Fruit fly (Drosophila melanogaster) whole organism, embryonic: ENCODE measurements around the gene pkaap.

Experiments used
- B-H2 ChIP-seq: fragments of 200-800 bp; sonication (Bioruptor generic); optimal IDR thresholded peaks from 2 replicates; lab custom pipeline; 2018; ENCODE audit warnings: missing biosample characterization, mild to moderate bottlenecking, missing genetic modification characterization
- CG10147 ChIP-seq: fragments of 200-800 bp; sonication (Bioruptor generic); optimal IDR thresholded peaks from 2 replicates; lab custom pipeline; 2019; ENCODE audit warnings: missing biosample characterization, mild to moderate bottlenecking, missing genetic modification characterization, moderate library complexity
- CG10267 ChIP-seq: fragments of 200-800 bp; sonication (Bioruptor generic); optimal IDR thresholded peaks from 2 replicates; lab custom pipeline; 2018; ENCODE audit warnings: missing biosample characterization, mild to moderate bottlenecking, missing genetic modification characterization, moderate library complexity
- CG10543 ChIP-seq: fragments of 200-800 bp; sonication (Bioruptor generic); optimal IDR thresholded peaks from 3 replicates; lab custom pipeline; 2017; ENCODE audit warnings: missing biosample characterization, mild to moderate bottlenecking, missing genetic modification characterization, moderate library complexity
- CG10959 ChIP-seq: fragments of 200-800 bp; sonication (Bioruptor generic); IDR thresholded peaks from 2 replicates; pipeline ENCODE4 v1.3.6; 2022; ENCODE audit warnings: missing biosample characterization, missing genetic modification characterization
- CG12104 ChIP-seq: fragments of 200-800 bp; sonication (Bioruptor generic); optimal IDR thresholded peaks from 3 replicates; lab custom pipeline; 2016; ENCODE audit warnings: missing biosample characterization, missing genetic modification characterization
- CG12155 ChIP-seq: fragments of 200-800 bp; sonication (Bioruptor generic); optimal IDR thresholded peaks from 3 replicates; lab custom pipeline; 2016; ENCODE audit warnings: missing biosample characterization, missing genetic modification characterization
- CG12659 ChIP-seq: fragments of 200-800 bp; sonication (Bioruptor generic); optimal IDR thresholded peaks from 3 replicates; lab custom pipeline; 2017; ENCODE audit warnings: mild to moderate bottlenecking, missing biosample characterization, missing genetic modification reagents, missing genetic modification characterization
- CG12744 ChIP-seq: fragments of 200-800 bp; sonication (Bioruptor generic); optimal IDR thresholded peaks from 2 replicates; lab custom pipeline; 2016; ENCODE audit warnings: missing biosample characterization, missing genetic modification characterization
- CG13287 ChIP-seq: fragments of 200-800 bp; sonication (Bioruptor generic); IDR thresholded peaks from 2 replicates; pipeline ENCODE4 v1.3.6; 2022; ENCODE audit warnings: missing biosample characterization, missing genetic modification characterization; ENCODE audit not compliant: partially characterized antibody
- CG15073 ChIP-seq: fragments of 200-800 bp; sonication (Bioruptor generic); optimal IDR thresholded peaks from 2 replicates; lab custom pipeline; 2016; ENCODE audit warnings: missing biosample characterization, missing genetic modification characterization
- CG17829 ChIP-seq: fragments of 200-800 bp; optimal IDR thresholded peaks from 2 replicates; lab custom pipeline; 2019; ENCODE audit warnings: missing biosample characterization, mild to moderate bottlenecking, missing genetic modification characterization, moderate library complexity
- CG18262 ChIP-seq: fragments of 200-800 bp; optimal IDR thresholded peaks from 3 replicates; lab custom pipeline; 2019; ENCODE audit warnings: missing biosample characterization, mild to moderate bottlenecking, missing genetic modification characterization, moderate library complexity
- CG2116 ChIP-seq: fragments of 200-800 bp; sonication (Bioruptor generic); optimal IDR thresholded peaks from 3 replicates; lab custom pipeline; 2018; ENCODE audit warnings: missing biosample characterization, mild to moderate bottlenecking, missing genetic modification characterization
- CG30431 ChIP-seq: fragments of 200-800 bp; sonication (Bioruptor generic); optimal IDR thresholded peaks from 2 replicates; lab custom pipeline; 2017; ENCODE audit warnings: missing biosample characterization, missing genetic modification characterization
- CG33557 ChIP-seq: fragments of 200-800 bp; sonication (Bioruptor generic); optimal IDR thresholded peaks from 2 replicates; lab custom pipeline; 2019; ENCODE audit warnings: missing biosample characterization, mild to moderate bottlenecking, missing genetic modification characterization, moderate library complexity
- CG34376 ChIP-seq: fragments of 200-800 bp; sonication (Bioruptor generic); optimal IDR thresholded peaks from 2 replicates; lab custom pipeline; 2018; ENCODE audit warnings: missing biosample characterization, mild to moderate bottlenecking, missing genetic modification characterization
- CG34422 ChIP-seq: fragments of 200-800 bp; sonication (Bioruptor generic); IDR thresholded peaks from 3 replicates; pipeline ENCODE4 v1.3.6; 2022; ENCODE audit warnings: missing biosample characterization, missing genetic modification characterization
- CG6254 ChIP-seq: fragments of 200-800 bp; sonication (Bioruptor generic); optimal IDR thresholded peaks from 3 replicates; lab custom pipeline; 2017; ENCODE audit warnings: mild to moderate bottlenecking, missing biosample characterization, missing genetic modification reagents, missing genetic modification characterization
- CG6765 ChIP-seq: fragments of 200-800 bp; sonication (Bioruptor generic); optimal IDR thresholded peaks from 3 replicates; lab custom pipeline; 2017; ENCODE audit warnings: missing biosample characterization, mild to moderate bottlenecking, missing genetic modification characterization
- CG7786 ChIP-seq: fragments of 200-800 bp; sonication (Bioruptor generic); optimal IDR thresholded peaks from 2 replicates; lab custom pipeline; 2016; ENCODE audit warnings: missing biosample characterization, missing genetic modification characterization
- CG7839 ChIP-seq: fragments of 200-800 bp; sonication (Bioruptor generic); optimal IDR thresholded peaks from 3 replicates; lab custom pipeline; 2018; ENCODE audit warnings: missing biosample characterization, mild to moderate bottlenecking, missing genetic modification characterization, moderate library complexity
- CG8359 ChIP-seq: fragments of 200-800 bp; sonication (Bioruptor generic); optimal IDR thresholded peaks from 2 replicates; lab custom pipeline; 2017; ENCODE audit warnings: missing biosample characterization, mild to moderate bottlenecking, missing genetic modification characterization, borderline replicate concordance
- CG8388 ChIP-seq: fragments of 200-800 bp; sonication (Bioruptor generic); optimal IDR thresholded peaks from 2 replicates; lab custom pipeline; 2019; ENCODE audit warnings: missing biosample characterization, mild to moderate bottlenecking, missing genetic modification characterization, moderate library complexity
- D19B ChIP-seq: fragments of 200-800 bp; sonication (Bioruptor generic); optimal IDR thresholded peaks from 2 replicates; lab custom pipeline; 2017; ENCODE audit warnings: missing biosample characterization, mild to moderate bottlenecking, missing genetic modification characterization
- Meics ChIP-seq: fragments of 200-800 bp; sonication (Bioruptor generic); optimal IDR thresholded peaks from 2 replicates; lab custom pipeline; 2017; ENCODE audit warnings: missing biosample characterization, mild to moderate bottlenecking, missing genetic modification characterization
- Myb ChIP-seq: fragments of 200-800 bp; sonication (Bioruptor generic); optimal IDR thresholded peaks from 2 replicates; lab custom pipeline; 2016; ENCODE audit warnings: missing biosample characterization, missing genetic modification characterization
- Pdp1 ChIP-seq, 2 experiments: fragments of 200-800 bp; sonication (Bioruptor generic); optimal IDR thresholded peaks; 3 replicates each; lab custom pipeline; 2016; ENCODE audit warnings: missing biosample characterization in 2 of 2, missing genetic modification characterization in 2 of 2, mild to moderate bottlenecking in 1 of 2, moderate library complexity in 1 of 2
- Poxn ChIP-seq: fragments of 200-800 bp; sonication (Bioruptor generic); IDR thresholded peaks from 2 replicates; pipeline ENCODE4 v1.3.6; 2022; ENCODE audit warnings: missing biosample characterization, missing genetic modification characterization
- Six4 ChIP-seq: fragments of 200-800 bp; sonication (Bioruptor generic); optimal IDR thresholded peaks from 2 replicates; lab custom pipeline; 2016; ENCODE audit warnings: missing biosample characterization, missing genetic modification characterization
- Sox100B ChIP-seq: fragments of 200-800 bp; sonication (Bioruptor generic); optimal IDR thresholded peaks from 3 replicates; lab custom pipeline; 2018; ENCODE audit warnings: missing biosample characterization, mild to moderate bottlenecking, missing genetic modification characterization
- Vsx1 ChIP-seq: fragments of 200-800 bp; sonication (Bioruptor generic); optimal IDR thresholded peaks from 2 replicates; lab custom pipeline; 2017; ENCODE audit warnings: missing biosample characterization, mild to moderate bottlenecking, missing genetic modification characterization, missing genetic modification reagents
- Xbp1 ChIP-seq: fragments of 200-800 bp; sonication (Bioruptor generic); optimal IDR thresholded peaks from 3 replicates; lab custom pipeline; 2016; ENCODE audit warnings: missing biosample characterization, mild to moderate bottlenecking, missing genetic modification characterization
- Xrp1 ChIP-seq: fragments of 200-800 bp; sonication (Bioruptor generic); IDR thresholded peaks from 2 replicates; pipeline ENCODE4 v1.3.6; 2022; ENCODE audit warnings: missing biosample characterization, missing genetic modification characterization
- ato ChIP-seq: fragments of 200-800 bp; sonication (Bioruptor generic); IDR thresholded peaks from 2 replicates; pipeline ENCODE4 v1.3.6; 2022; ENCODE audit warnings: missing biosample characterization, missing genetic modification characterization; ENCODE audit not compliant: partially characterized antibody
- bowl ChIP-seq: fragments of 200-800 bp; sonication (Bioruptor generic); IDR thresholded peaks from 2 replicates; pipeline ENCODE4 v1.3.6; 2022; ENCODE audit warnings: missing biosample characterization, missing genetic modification characterization
- chif ChIP-seq, 2 experiments: fragments of 200-800 bp; sonication (Bioruptor generic); optimal IDR thresholded peaks; 3 replicates each; lab custom pipeline; 2016; ENCODE audit warnings: missing biosample characterization in 2 of 2, missing genetic modification characterization in 2 of 2
- dpn ChIP-seq, 2 experiments: fragments of 200-800 bp; sonication (Bioruptor generic); optimal IDR thresholded peaks; 3 replicates each; lab custom pipeline; 2016; ENCODE audit warnings: missing biosample characterization in 2 of 2, missing genetic modification characterization in 2 of 2
- exex ChIP-seq: fragments of 200-800 bp; sonication (Bioruptor generic); optimal IDR thresholded peaks from 4 replicates; lab custom pipeline; 2018; ENCODE audit warnings: missing biosample characterization, mild to moderate bottlenecking, missing genetic modification characterization, moderate library complexity
- grau ChIP-seq: fragments of 200-800 bp; optimal IDR thresholded peaks from 3 replicates; lab custom pipeline; 2019; ENCODE audit warnings: missing biosample characterization, mild to moderate bottlenecking, missing genetic modification characterization, moderate library complexity
- gro ChIP-seq: fragments of 200-800 bp; sonication (Bioruptor generic); optimal IDR thresholded peaks from 2 replicates; lab custom pipeline; 2016; ENCODE audit warnings: missing biosample characterization, missing genetic modification characterization
- hth ChIP-seq: fragments of >200 bp; optimal IDR thresholded peaks from 2 replicates; lab custom pipeline; 2017; ENCODE audit warnings: inconsistent platforms
- klu ChIP-seq: fragments of 200-800 bp; sonication (Bioruptor generic); IDR thresholded peaks from 2 replicates; pipeline ENCODE4 v1.3.6; 2022; ENCODE audit warnings: missing biosample characterization, missing genetic modification characterization
- p53 ChIP-seq: fragments of 200-800 bp; sonication (Bioruptor generic); optimal IDR thresholded peaks from 2 replicates; lab custom pipeline; 2016; ENCODE audit warnings: missing biosample characterization, missing genetic modification characterization
- pho ChIP-seq: fragments of 200-800 bp; sonication (Bioruptor generic); optimal IDR thresholded peaks from 2 replicates; lab custom pipeline; 2016; ENCODE audit warnings: missing biosample characterization, missing genetic modification characterization
- pzg ChIP-seq: fragments of 200-800 bp; sonication (Bioruptor generic); optimal IDR thresholded peaks from 3 replicates; lab custom pipeline; 2018; ENCODE audit warnings: missing biosample characterization, mild to moderate bottlenecking, missing genetic modification characterization, moderate library complexity
- so ChIP-seq: fragments of 200-800 bp; sonication (Bioruptor generic); IDR thresholded peaks from 3 replicates; pipeline ENCODE4 v1.3.6; 2022; ENCODE audit warnings: missing biosample characterization, missing genetic modification characterization
- tap ChIP-seq: fragments of 200-800 bp; optimal IDR thresholded peaks from 3 replicates; lab custom pipeline; 2019; ENCODE audit warnings: missing biosample characterization, mild to moderate bottlenecking, missing genetic modification characterization, moderate library complexity
- tin ChIP-seq: fragments of 200-800 bp; sonication (Bioruptor generic); optimal IDR thresholded peaks from 3 replicates; lab custom pipeline; 2016; ENCODE audit warnings: missing biosample characterization, missing genetic modification characterization
- vnd ChIP-seq: fragments of 200-800 bp; sonication (Bioruptor generic); IDR thresholded peaks from 3 replicates; pipeline ENCODE4 v1.3.6; 2022; ENCODE audit warnings: missing biosample characterization, missing genetic modification characterization; ENCODE audit not compliant: partially characterized antibody

pkaap gene

dm6 chr2L:16251598-16252131 is 36.4 kb upstream of the pkaap start, which contains the start of gene CG46309:
CG46309 (minus strand) TSS chr2L:16251788.
- TF ChIP-seq Meics (GFP tag; lab: Kevin White, UChicago): peak; percentile 59
- peak; percentile 25 for TF ChIP-seq pzg
- TF ChIP-seq hth (lab: Kevin White, UChicago): no peak
- peak; percentile 1 to 49 for TF ChIP-seq dpn (GFP tag; optimal IDR thresholded peaks at IDR 0.05; lab: Kevin White, UChicago)
- TF ChIP-seq Xbp1 (GFP tag; lab: Kevin White, UChicago): no peak
- peak; percentile 78 for TF ChIP-seq CG34376 (GFP tag; lab: Kevin White, UChicago)
- TF ChIP-seq CG12744: no peak
- peak; percentile 2 for TF ChIP-seq Vsx1 (GFP tag; lab: Kevin White, UChicago)
- peak; percentile 73 for TF ChIP-seq Myb (GFP tag; lab: Kevin White, UChicago)
- TF ChIP-seq ato (GFP tag; lab: Robert Waterston, UW): peak; percentile 98
- TF ChIP-seq CG10543 (GFP tag; lab: Kevin White, UChicago): peak; percentile 64
- TF ChIP-seq so: no peak
- no peak for TF ChIP-seq Poxn (GFP tag; lab: Robert Waterston, UW)
- peak in 1 of 2 experiments; percentile 42 for TF ChIP-seq chif (GFP tag; optimal IDR thresholded peaks at IDR 0.05; lab: Kevin White, UChicago)
- no peak for TF ChIP-seq CG7839 (tag; lab: Kevin White, UChicago)
- TF ChIP-seq tin (GFP tag; lab: Kevin White, UChicago): peak; percentile 4
- TF ChIP-seq CG17829 (tag; lab: Kevin White, UChicago): no peak
- peak; percentile 23 for TF ChIP-seq B-H2 (GFP tag; lab: Kevin White, UChicago)
- TF ChIP-seq D19B (GFP tag; lab: Kevin White, UChicago): no peak
- peak; percentile 60 for TF ChIP-seq grau (tag; lab: Kevin White, UChicago)
- peak; percentile 9 for TF ChIP-seq CG6254
- no peak for TF ChIP-seq CG10959 (GFP tag; lab: Robert Waterston, UW)
- no peak for TF ChIP-seq CG10147
- TF ChIP-seq CG12659 (GFP tag; lab: Kevin White, UChicago): peak; percentile 33
- TF ChIP-seq CG34422 (GFP tag; lab: Robert Waterston, UW): no peak
- TF ChIP-seq Six4 (GFP tag; lab: Kevin White, UChicago): peak; percentile 28
- TF ChIP-seq Pdp1 (GFP tag; optimal IDR thresholded peaks at IDR 0.05; lab: Kevin White, UChicago): peak in 1 of 2 experiments; percentile 41
- TF ChIP-seq CG7786 (GFP tag; lab: Kevin White, UChicago): peak; percentile 3
- no peak for TF ChIP-seq CG30431 (GFP tag; lab: Kevin White, UChicago)
- TF ChIP-seq tap (tag; lab: Kevin White, UChicago): peak; percentile 47
- peak; percentile 53; the same call in 1 of the 2 replicates for TF ChIP-seq bowl (GFP tag; lab: Robert Waterston, UW)
- TF ChIP-seq CG10267 (tag; lab: Kevin White, UChicago): peak; percentile 36
- no peak for TF ChIP-seq CG8359 (GFP tag; lab: Kevin White, UChicago)
- TF ChIP-seq Sox100B (GFP tag; lab: Kevin White, UChicago): peak; percentile 33
- TF ChIP-seq CG12104 (GFP tag; lab: Kevin White, UChicago): peak; percentile 18
- TF ChIP-seq CG2116 (GFP tag; lab: Kevin White, UChicago): peak; percentile 59
- peak; percentile 44; the same call in 1 of the 2 replicates for TF ChIP-seq Xrp1 (GFP tag; lab: Robert Waterston, UW)
- peak; percentile 87; the same call in 2 of the 3 replicates for TF ChIP-seq vnd
- peak; percentile 17 for TF ChIP-seq CG6765 (GFP tag; lab: Kevin White, UChicago)
- TF ChIP-seq CG8388 (GFP tag; lab: Kevin White, UChicago): peak; percentile 66
- TF ChIP-seq p53 (GFP tag; lab: Kevin White, UChicago): peak; percentile 25
- peak; percentile 25 for TF ChIP-seq gro (GFP tag; lab: Kevin White, UChicago)
- TF ChIP-seq CG13287 (GFP tag; lab: Robert Waterston, UW): peak; percentile 93
- TF ChIP-seq CG12155 (GFP tag; lab: Kevin White, UChicago): peak; percentile 35
- no peak for TF ChIP-seq CG18262
- peak; percentile 48 for TF ChIP-seq pho (GFP tag; lab: Kevin White, UChicago)
- no peak for TF ChIP-seq klu (GFP tag; lab: Robert Waterston, UW)
- TF ChIP-seq exex (tag; lab: Kevin White, UChicago): peak; percentile 40
- no peak for TF ChIP-seq CG33557 (GFP tag; lab: Kevin White, UChicago)
- no peak for TF ChIP-seq CG15073
